Fruit fly (Drosophila melanogaster) Kc167 (cell line): ENCODE data around the gene Gld2.

ENCODE experiments used
- Myc ChIP-seq: fragments of >200 bp; optimal IDR thresholded peaks from 2 replicates; lab custom pipeline; 2017; ENCODE audit warnings: missing external identifiers
- Sin3A ChIP-seq: fragments of >200 bp; optimal IDR thresholded peaks from 2 replicates; lab custom pipeline; 2018; ENCODE audit warnings: missing external identifiers
- h ChIP-seq: fragments of >200 bp; optimal IDR thresholded peaks from 3 replicates; lab custom pipeline; 2018; ENCODE audit warnings: missing external identifiers
- insv ChIP-seq: fragments of >200 bp; optimal IDR thresholded peaks from 3 replicates; lab custom pipeline; 2018; ENCODE audit warnings: missing external identifiers
- psq ChIP-seq: fragments of >200 bp; optimal IDR thresholded peaks from 2 replicates; lab custom pipeline; 2017; ENCODE audit warnings: missing external identifiers
- ttk ChIP-seq: sonication (Bioruptor generic); optimal IDR thresholded peaks from 2 replicates; lab custom pipeline; 2017; ENCODE audit warnings: missing external identifiers

dm6 chr3R:22187852-22188251 is 23.8 kb upstream of the Gld2 start:
- no peak for TF ChIP-seq ttk
- no peak for TF ChIP-seq Sin3A (lab: Kevin White, UChicago)
- no peak for TF ChIP-seq insv
- no peak for TF ChIP-seq h (lab: Kevin White, UChicago)
- no peak for TF ChIP-seq Myc
- no peak for TF ChIP-seq psq (lab: Kevin White, UChicago)
